Fruit fly (Drosophila melanogaster): ENCODE data around the gene Slh.

The Slh gene

DNA sequence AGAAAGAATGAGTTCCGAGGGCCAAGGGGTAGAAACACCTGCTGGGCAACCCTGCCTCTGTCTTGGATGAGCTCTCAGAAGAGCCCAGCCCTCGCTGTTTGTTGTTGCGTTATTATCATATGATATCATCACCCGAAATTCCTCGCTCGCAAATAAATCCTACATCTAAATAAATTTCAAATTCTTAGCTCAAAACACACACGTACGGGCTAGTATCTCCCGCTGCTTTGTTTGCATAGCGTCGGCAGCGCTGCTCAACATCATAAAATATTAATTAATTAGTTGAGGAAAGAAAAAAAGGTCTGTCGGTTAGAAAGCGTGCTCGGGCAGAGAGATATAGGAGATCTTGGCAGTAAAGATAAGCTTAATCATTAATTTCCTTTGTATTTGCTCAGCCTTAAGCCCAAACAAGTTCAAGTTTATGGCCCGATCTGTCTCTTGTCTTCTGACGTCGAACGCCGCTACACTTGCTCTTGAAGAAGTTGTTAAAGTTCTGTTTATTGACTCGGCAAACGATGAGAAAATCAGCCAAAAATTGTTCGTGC is 18.6 kb downstream of the Slh start:
- TF ChIP-seq dl (GFP tag; optimal IDR thresholded peaks at IDR 0.05; ENCODE audit: insufficient read depth in 1 of 2, partially characterized antibody in 2 of 2) (no peak), Hnf4 (GFP tag; optimal IDR thresholded peaks at IDR 0.05) (no peak), Jra (GFP tag; optimal IDR thresholded peaks at IDR 0.05) (no peak), brk (GFP tag; optimal IDR thresholded peaks at IDR 0.05) (no peak), Vsx2 (GFP tag; optimal IDR thresholded peaks at IDR 0.05; ENCODE audit: partially characterized antibody) (no peak), ey (GFP tag; optimal IDR thresholded peaks at IDR 0.05) (no peak), sv (GFP tag; optimal IDR thresholded peaks at IDR 0.05) (no peak), N (GFP tag; optimal IDR thresholded peaks at IDR 0.05) (no peak), rgr (GFP tag; optimal IDR thresholded peaks at IDR 0.05) (no peak), OdsH (GFP tag; optimal IDR thresholded peaks at IDR 0.05) (no peak)

dm6 chr2L:2472740-2473139 is 19.7 kb downstream of the Slh start:
- TF ChIP-seq CG9705 (GFP tag; optimal IDR thresholded peaks at IDR 0.05) (no peak), dsf (GFP tag; optimal IDR thresholded peaks at IDR 0.05; ENCODE audit: borderline replicate concordance) (no peak), CG32264 (GFP tag; optimal IDR thresholded peaks at IDR 0.05) (no peak), Vsx2 (GFP tag; optimal IDR thresholded peaks at IDR 0.05; ENCODE audit: partially characterized antibody) (no peak), Sp1 (GFP tag; optimal IDR thresholded peaks at IDR 0.05) (no peak), Dfd (GFP tag; optimal IDR thresholded peaks at IDR 0.05) (no peak), dl (GFP tag; optimal IDR thresholded peaks at IDR 0.05; ENCODE audit: insufficient read depth in 1 of 2, partially characterized antibody in 2 of 2) (no peak), OdsH (GFP tag; optimal IDR thresholded peaks at IDR 0.05) (no peak), Jra (GFP tag; optimal IDR thresholded peaks at IDR 0.05) (no peak), Hr83 (GFP tag; optimal IDR thresholded peaks at IDR 0.05; ENCODE audit: poor library complexity, severe bottlenecking) (no peak), foxo (GFP tag; optimal IDR thresholded peaks at IDR 0.05) (no peak), ey (GFP tag; optimal IDR thresholded peaks at IDR 0.05) (no peak), br (GFP tag; optimal IDR thresholded peaks at IDR 0.05) (no peak), tai (GFP tag; optimal IDR thresholded peaks at IDR 0.05) (no peak), sage (GFP tag; optimal IDR thresholded peaks at IDR 0.05) (no peak), sv (GFP tag; optimal IDR thresholded peaks at IDR 0.05) (no peak), pan (optimal IDR thresholded peaks at IDR 0.05) (no peak), Hnf4 (GFP tag; optimal IDR thresholded peaks at IDR 0.05) (no peak), usp (GFP tag; optimal IDR thresholded peaks at IDR 0.05) (no peak), rgr (GFP tag; optimal IDR thresholded peaks at IDR 0.05) (no peak)

- TF ChIP-seq HLH106 (tag; optimal IDR thresholded peaks at IDR 0.05) (peak; percentile 31), psq (GFP tag; optimal IDR thresholded peaks at IDR 0.05) (peak; percentile 28), Dif (GFP tag; optimal IDR thresholded peaks at IDR 0.05; ENCODE audit: partially characterized antibody) (no peak), Abd-B (GFP tag; optimal IDR thresholded peaks at IDR 0.05) (no peak), foxo (GFP tag; optimal IDR thresholded peaks at IDR 0.05) (peak in 1 of 2 experiments; percentile 36), Hr78 (GFP tag; optimal IDR thresholded peaks at IDR 0.05) (no peak), lola (GFP tag; optimal IDR thresholded peaks at IDR 0.05) (no peak), ey (GFP tag; optimal IDR thresholded peaks at IDR 0.05) (peak; percentile 21), jim (GFP tag; optimal IDR thresholded peaks at IDR 0.05) (no peak), woc (GFP tag; optimal IDR thresholded peaks at IDR 0.05) (peak; percentile 40), OdsH (GFP tag; optimal IDR thresholded peaks at IDR 0.05) (peak; percentile 35), CG32264 (GFP tag; optimal IDR thresholded peaks at IDR 0.05) (no peak), Dfd (GFP tag; optimal IDR thresholded peaks at IDR 0.05) (no peak), fru (GFP tag; optimal IDR thresholded peaks at IDR 0.05) (peak; percentile 30), rgr (GFP tag; optimal IDR thresholded peaks at IDR 0.05) (peak; percentile 28), br (GFP tag; optimal IDR thresholded peaks at IDR 0.05) (peak; percentile 6), h (GFP tag; optimal IDR thresholded peaks at IDR 0.05) (peak; percentile 23)
Measured at dm6 chr2L:2470585-2470984, 21.9 kb downstream of the Slh start.

DNA sequence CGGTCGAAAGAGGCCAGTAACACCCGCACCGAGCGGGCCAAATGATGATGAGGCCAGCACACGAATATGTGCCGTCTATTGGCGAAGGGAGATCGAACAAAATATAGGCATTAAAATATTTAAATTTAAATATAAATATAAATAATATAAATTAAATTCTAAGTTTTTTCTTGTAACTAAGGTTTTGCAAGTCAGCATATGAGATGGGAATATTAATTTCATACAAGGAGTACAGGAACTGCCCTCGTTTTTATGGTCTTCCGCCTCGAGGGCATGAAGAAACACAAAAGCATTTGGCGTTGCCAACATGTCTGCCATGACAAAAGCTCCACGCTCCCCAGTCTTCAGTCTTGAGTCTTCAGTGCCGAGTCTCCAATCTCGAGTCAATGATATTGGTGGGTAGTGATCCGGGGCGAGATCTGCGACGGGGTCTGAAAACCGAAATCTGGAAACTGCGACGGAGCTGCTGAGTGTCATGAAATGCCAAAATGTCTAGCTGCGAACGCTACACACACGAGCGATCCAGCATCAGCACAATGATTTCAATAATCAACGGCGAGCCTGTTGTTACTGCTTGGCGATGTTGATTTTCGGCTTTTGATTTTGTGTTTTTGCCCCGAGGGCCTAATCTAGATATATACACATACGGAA is 24.6 kb downstream of the Slh start:
- peak; percentile 13 for TF ChIP-seq OdsH (GFP tag; optimal IDR thresholded peaks at IDR 0.05)
- peak; percentile 6 for TF ChIP-seq Hnf4 (GFP tag; optimal IDR thresholded peaks at IDR 0.05)
- TF ChIP-seq dmrt93B (GFP tag; optimal IDR thresholded peaks at IDR 0.05): peak; percentile 3
- TF ChIP-seq psq (GFP tag; optimal IDR thresholded peaks at IDR 0.05): peak; percentile 38
- no peak for TF ChIP-seq dsf (GFP tag; optimal IDR thresholded peaks at IDR 0.05; ENCODE audit: borderline replicate concordance)
- no peak for TF ChIP-seq brk (GFP tag; optimal IDR thresholded peaks at IDR 0.05)
- peak; percentile 15 for TF ChIP-seq h (GFP tag; optimal IDR thresholded peaks at IDR 0.05)
- peak; percentile 14 for TF ChIP-seq Sp1 (GFP tag; optimal IDR thresholded peaks at IDR 0.05)
- TF ChIP-seq foxo (GFP tag; optimal IDR thresholded peaks at IDR 0.05): peak in 1 of 2 experiments; percentile 23
- no peak for TF ChIP-seq Myc (optimal IDR thresholded peaks at IDR 0.05)
- TF ChIP-seq Jra (GFP tag; optimal IDR thresholded peaks at IDR 0.05): no peak
- TF ChIP-seq CG32264 (GFP tag; optimal IDR thresholded peaks at IDR 0.05): no peak
- peak; percentile 61 for TF ChIP-seq HLH106 (tag; optimal IDR thresholded peaks at IDR 0.05)

Data from whole organism, wandering third instar larva.